Worm (Caenorhabditis elegans) whole organism, mixed stage, embryonic: ENCODE data around the gene C06B3.1.

Experiments used
- M03D4.4 ChIP-seq: sonication (generic microtip); optimal IDR thresholded peaks from 2 replicates; lab custom pipeline; 2017; ENCODE audit warnings: mild to moderate bottlenecking, missing genetic modification characterization, missing compliant biosample characterization
- blmp-1 ChIP-seq: fragments of 150-350 bp; optimal IDR thresholded peaks from 2 replicates; lab custom pipeline; 2014; ENCODE audit warnings: missing biosample characterization, missing genetic modification characterization
- ceh-39 ChIP-seq: fragments of 150-350 bp; optimal IDR thresholded peaks from 2 replicates; lab custom pipeline; 2014; ENCODE audit warnings: missing biosample characterization, missing genetic modification characterization
- ceh-43 ChIP-seq: fragments of 200-800 bp; sonication (Bioruptor generic); optimal IDR thresholded peaks from 2 replicates; lab custom pipeline; 2018; ENCODE audit warnings: mild to moderate bottlenecking, missing genetic modification characterization, moderate library complexity, missing compliant biosample characterization
- ceh-83 ChIP-seq: fragments of 200-800 bp; sonication (Bioruptor generic); optimal IDR thresholded peaks from 2 replicates; lab custom pipeline; 2018; ENCODE audit warnings: mild to moderate bottlenecking, missing genetic modification characterization, missing compliant biosample characterization
- ces-1 ChIP-seq: fragments of 150-350 bp; optimal IDR thresholded peaks from 2 replicates; lab custom pipeline; 2014; ENCODE audit warnings: missing biosample characterization, missing genetic modification reagents, missing genetic modification characterization
- drap-1 ChIP-seq: fragments of 200-800 bp; sonication (Bioruptor generic); optimal IDR thresholded peaks from 3 replicates; lab custom pipeline; 2018; ENCODE audit warnings: mild to moderate bottlenecking, missing genetic modification characterization, missing compliant biosample characterization
- elt-1 ChIP-seq: sonication (generic microtip); optimal IDR thresholded peaks from 2 replicates; lab custom pipeline; 2017; ENCODE audit warnings: missing genetic modification characterization, mild to moderate bottlenecking, missing compliant biosample characterization, antibody characterized with exemption, moderate library complexity, borderline replicate concordance; ENCODE audit not compliant: insufficient read depth
- elt-3 ChIP-seq: fragments of 150-350 bp; optimal IDR thresholded peaks from 2 replicates; lab custom pipeline; 2014; ENCODE audit warnings: missing biosample characterization, missing genetic modification characterization
- flh-1 ChIP-seq: fragments of 200-800 bp; sonication (Bioruptor generic); optimal IDR thresholded peaks from 2 replicates; lab custom pipeline; 2018; ENCODE audit warnings: mild to moderate bottlenecking, missing genetic modification characterization, moderate library complexity, missing compliant biosample characterization
- hlh-1 ChIP-seq: fragments of 150-350 bp; optimal IDR thresholded peaks from 2 replicates; lab custom pipeline; 2014; ENCODE audit warnings: missing biosample characterization, missing genetic modification reagents, missing genetic modification characterization
- lin-13 ChIP-seq: fragments of 150-350 bp; optimal IDR thresholded peaks from 2 replicates; lab custom pipeline; 2014; ENCODE audit warnings: missing biosample characterization, missing genetic modification characterization
- lin-32 ChIP-seq: fragments of 200-800 bp; sonication (Bioruptor generic); optimal IDR thresholded peaks from 2 replicates; lab custom pipeline; 2018; ENCODE audit warnings: mild to moderate bottlenecking, missing genetic modification characterization, missing compliant biosample characterization
- lsy-2 ChIP-seq: fragments of 150-350 bp; optimal IDR thresholded peaks from 2 replicates; lab custom pipeline; 2014; ENCODE audit warnings: missing biosample characterization, missing genetic modification characterization
- mab-5 ChIP-seq: fragments of 150-350 bp; optimal IDR thresholded peaks from 2 replicates; lab custom pipeline; 2014; ENCODE audit warnings: missing biosample characterization, missing genetic modification characterization
- mep-1 ChIP-seq: fragments of 150-350 bp; optimal IDR thresholded peaks from 2 replicates; lab custom pipeline; 2017; ENCODE audit warnings: missing biosample characterization, missing genetic modification reagents, missing genetic modification characterization, inconsistent platforms
- mls-2 ChIP-seq: sonication (generic microtip); optimal IDR thresholded peaks from 2 replicates; lab custom pipeline; 2016; ENCODE audit warnings: mild to moderate bottlenecking, missing genetic modification characterization, moderate library complexity, missing compliant biosample characterization
- nhr-12 ChIP-seq: fragments of 150-350 bp; optimal IDR thresholded peaks from 2 replicates; lab custom pipeline; 2014; ENCODE audit warnings: missing biosample characterization, missing genetic modification characterization
- nhr-2 ChIP-seq: fragments of 150-350 bp; optimal IDR thresholded peaks from 2 replicates; lab custom pipeline; 2014; ENCODE audit warnings: missing biosample characterization, missing genetic modification characterization
- nhr-237 ChIP-seq: fragments of 150-350 bp; optimal IDR thresholded peaks from 2 replicates; lab custom pipeline; 2014; ENCODE audit warnings: missing biosample characterization, missing genetic modification characterization
- nhr-28 ChIP-seq: fragments of 150-350 bp; optimal IDR thresholded peaks from 2 replicates; lab custom pipeline; 2014; ENCODE audit warnings: missing biosample characterization, missing genetic modification characterization
- pha-4 ChIP-seq: fragments of 150-350 bp; optimal IDR thresholded peaks from 2 replicates; lab custom pipeline; 2018; ENCODE audit warnings: missing biosample characterization, missing genetic modification reagents, missing genetic modification characterization
- snpc-4 ChIP-seq: fragments of 150-350 bp; optimal IDR thresholded peaks from 2 replicates; lab custom pipeline; 2014; ENCODE audit warnings: missing biosample characterization, missing genetic modification characterization
- sptf-1 ChIP-seq: sonication (generic microtip); optimal IDR thresholded peaks from 2 replicates; lab custom pipeline; 2017; ENCODE audit warnings: mild to moderate bottlenecking, missing genetic modification characterization, moderate library complexity, missing compliant biosample characterization
- unc-120 ChIP-seq: sonication (generic microtip); optimal IDR thresholded peaks from 2 replicates; lab custom pipeline; 2017; ENCODE audit warnings: missing genetic modification characterization, missing compliant biosample characterization; ENCODE audit not compliant: poor library complexity, severe bottlenecking
- unc-39 ChIP-seq: fragments of 150-350 bp; optimal IDR thresholded peaks from 2 replicates; lab custom pipeline; 2014; ENCODE audit warnings: missing biosample characterization, missing genetic modification characterization
- unc-62 ChIP-seq: fragments of 150-350 bp; optimal IDR thresholded peaks from 2 replicates; lab custom pipeline; 2014; ENCODE audit warnings: missing biosample characterization, missing genetic modification reagents, missing genetic modification characterization
- zip-8 ChIP-seq: fragments of 150-350 bp; optimal IDR thresholded peaks from 2 replicates; lab custom pipeline; 2014; ENCODE audit warnings: missing biosample characterization, missing genetic modification characterization
- ztf-11 ChIP-seq: fragments of 150-350 bp; optimal IDR thresholded peaks from 2 replicates; lab custom pipeline; 2014; ENCODE audit warnings: missing biosample characterization, missing genetic modification characterization

The C06B3.1 gene

ce11 chrV:13876529-13876928, 26.1 kb upstream of the C06B3.1 start, which contains the start of gene T22G5.1:
Gene T22G5.1, plus strand, starts transcription at chrV:13876829.
- TF ChIP-seq blmp-1 (no peak), ces-1 (no peak), ceh-39 (no peak), ztf-11 (tag; lab: Kevin White, UChicago) (no peak), zip-8 (tag; lab: Kevin White, UChicago) (no peak), mep-1 (tag; lab: Kevin White, UChicago) (no peak), lsy-2 (tag; lab: Kevin White, UChicago) (no peak), mls-2 (tag; lab: Kevin White, UChicago) (no peak), nhr-12 (tag; lab: Kevin White, UChicago) (no peak), hlh-1 (tag; lab: Kevin White, UChicago) (no peak), ceh-43 (no peak), unc-120 (tag; lab: Kevin White, UChicago) (no peak), M03D4.4 (tag; lab: Kevin White, UChicago) (no peak), unc-39 (tag; lab: Kevin White, UChicago) (no peak), elt-1 (tag; lab: Kevin White, UChicago) (no peak), pha-4 (tag; lab: Kevin White, UChicago) (no peak)

- TF ChIP-seq elt-1 (tag; lab: Kevin White, UChicago) = no peak
- TF ChIP-seq snpc-4 (tag; lab: Kevin White, UChicago) = no peak
- TF ChIP-seq lsy-2 (tag; lab: Kevin White, UChicago) = no peak
- no peak for TF ChIP-seq drap-1 (GFP tag; lab: Kevin White, UChicago)
- TF ChIP-seq ztf-11 (tag; lab: Kevin White, UChicago) = no peak
- TF ChIP-seq pha-4 (tag; lab: Kevin White, UChicago) = no peak
- no peak for TF ChIP-seq nhr-12 (tag; lab: Kevin White, UChicago)
- no peak for TF ChIP-seq ceh-83 (GFP tag; lab: Kevin White, UChicago)
Observed at ce11 chrV:13878226-13878625, 24.4 kb upstream of the C06B3.1 start.

DNA sequence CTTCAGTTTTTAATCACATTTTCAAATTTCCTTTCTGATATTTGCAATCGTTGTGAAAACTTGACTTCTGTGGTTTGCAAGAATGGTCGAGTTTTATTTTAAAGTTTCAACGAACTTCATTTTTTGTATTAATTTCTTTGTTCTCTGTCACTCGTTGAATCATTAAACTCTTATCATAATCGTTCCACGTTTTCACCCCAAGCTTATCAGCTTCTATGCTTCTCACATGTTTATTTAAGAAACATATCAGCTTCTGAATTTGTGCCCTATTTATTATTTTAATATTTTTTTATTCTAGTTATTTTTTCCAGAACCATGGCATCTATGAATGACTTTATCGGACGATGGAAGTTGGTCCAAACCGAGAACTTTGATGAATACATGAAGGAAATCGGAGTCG, 23.4 kb upstream of the C06B3.1 start, which contains the start of gene lbp-7:
Gene lbp-7 (plus strand): TSS at position 312 of the 400 bp plus-strand sequence.
- TF ChIP-seq lin-13 (tag; lab: Kevin White, UChicago) = no peak
- TF ChIP-seq pha-4 (tag; lab: Kevin White, UChicago) = no peak

DNA sequence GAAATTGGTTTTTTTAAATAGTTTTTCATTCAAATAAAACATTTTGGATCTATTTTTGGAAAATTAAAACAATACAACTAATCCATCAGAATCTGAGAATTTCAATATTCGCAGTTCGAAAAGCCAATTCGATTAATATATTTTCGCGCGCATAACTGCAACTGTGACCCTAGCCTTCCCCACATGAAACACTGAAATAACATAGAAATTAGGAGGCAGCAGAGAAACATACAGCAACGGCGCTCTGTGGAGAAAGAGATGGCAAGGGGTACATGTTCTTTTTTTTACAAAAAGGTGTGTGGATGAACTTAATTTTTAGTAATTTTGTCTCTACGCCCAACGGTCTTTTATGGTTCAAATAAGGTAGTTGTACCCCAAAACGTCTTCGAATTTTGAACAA, 22.4 kb upstream of the C06B3.1 start:
- TF ChIP-seq sptf-1 = no peak
- peak; percentile 3 for TF ChIP-seq hlh-1 (tag; lab: Kevin White, UChicago)

- no peak for TF ChIP-seq unc-39 (tag; lab: Kevin White, UChicago)
- no peak for TF ChIP-seq zip-8 (tag; lab: Kevin White, UChicago)
- no peak for TF ChIP-seq unc-62 (GFP tag; lab: Kevin White, UChicago)
- no peak for TF ChIP-seq elt-3 (tag; lab: Kevin White, UChicago)
- TF ChIP-seq nhr-28 (tag; lab: Kevin White, UChicago) = no peak
- TF ChIP-seq mab-5 = no peak
- TF ChIP-seq mep-1 (tag; lab: Kevin White, UChicago) = no peak
- TF ChIP-seq ceh-39 = no peak
- TF ChIP-seq flh-1 (GFP tag; lab: Kevin White, UChicago) = no peak
- TF ChIP-seq ceh-83 (GFP tag; lab: Kevin White, UChicago) = no peak
- no peak for TF ChIP-seq nhr-2
- TF ChIP-seq lin-13 (tag; lab: Kevin White, UChicago) = no peak
Observed at ce11 chrV:13880607-13881006, 22.0 kb upstream of the C06B3.1 start, which contains the start of gene T22G5.3. Gene T22G5.3, plus strand, starts transcription at chrV:13880907.

ce11 chrV:13887358-13887757, 15.2 kb upstream of the C06B3.1 start, which contains the start of gene srsx-19:
Gene srsx-19, plus strand, starts transcription at chrV:13887658.
- TF ChIP-seq blmp-1 = no peak
- TF ChIP-seq lin-32 (GFP tag; lab: Kevin White, UChicago) = no peak
- TF ChIP-seq ceh-39 = no peak
- no peak for TF ChIP-seq M03D4.4 (tag; lab: Kevin White, UChicago)
- TF ChIP-seq nhr-237 (tag; lab: Kevin White, UChicago) = no peak
- no peak for TF ChIP-seq lin-13 (tag; lab: Kevin White, UChicago)
- no peak for TF ChIP-seq ceh-83 (GFP tag; lab: Kevin White, UChicago)
- no peak for TF ChIP-seq nhr-12 (tag; lab: Kevin White, UChicago)
- TF ChIP-seq sptf-1 = no peak
- no peak for TF ChIP-seq mls-2 (tag; lab: Kevin White, UChicago)
- TF ChIP-seq elt-1 (tag; lab: Kevin White, UChicago) = no peak
- TF ChIP-seq nhr-2 = no peak
- TF ChIP-seq ces-1 = no peak
- no peak for TF ChIP-seq mab-5
- TF ChIP-seq elt-3 (tag; lab: Kevin White, UChicago) = no peak
